Worm (Caenorhabditis elegans): ENCODE data around the gene mif-2.

ce11 chrV:11993706-11994345 is 15.6 kb upstream of the mif-2 start, which contains the start of the genes cyl-1 and C52E4.7:
- TF ChIP-seq dao-5 (tag; optimal IDR thresholded peaks at IDR 0.05), result no peak
- TF ChIP-seq him-1 (tag; optimal IDR thresholded peaks at IDR 0.05), result no peak
